Worm (Caenorhabditis elegans) whole organism, L1 larva: ENCODE measurements around the gene rrsr-1.

Experiments
- Y116A8C.19 ChIP-seq: sonication (generic microtip); optimal IDR thresholded peaks from 2 replicates; lab custom pipeline; 2016; ENCODE audit warnings: missing compliant biosample characterization, missing genetic modification characterization, borderline replicate concordance
- alr-1 ChIP-seq: fragments of 200-800 bp; sonication (Bioruptor generic); optimal IDR thresholded peaks from 2 replicates; lab custom pipeline; 2018; ENCODE audit warnings: borderline replicate concordance, mild to moderate bottlenecking, missing genetic modification characterization, missing compliant biosample characterization
- ceh-63 ChIP-seq: fragments of 200-800 bp; sonication (Bioruptor generic); optimal IDR thresholded peaks from 2 replicates; lab custom pipeline; 2018; ENCODE audit warnings: mild to moderate bottlenecking, missing genetic modification characterization, missing compliant biosample characterization
- dpl-1 ChIP-seq, 3 experiments: fragments of 150-350 bp in 2 of 3; sonication (generic microtip) in 1 of 3; optimal IDR thresholded peaks; 2 replicates each; lab custom pipeline; 2014 to 2017; ENCODE audit warnings: missing biosample characterization in 3 of 3, missing genetic modification characterization in 3 of 3, missing genetic modification reagents in 3 of 3
- dsc-1 ChIP-seq: sonication (generic microtip); optimal IDR thresholded peaks from 2 replicates; lab custom pipeline; 2016; ENCODE audit warnings: mild to moderate bottlenecking, missing genetic modification characterization, missing compliant biosample characterization
- elt-2 ChIP-seq: sonication (generic microtip); optimal IDR thresholded peaks from 2 replicates; lab custom pipeline; 2016; ENCODE audit warnings: missing genetic modification characterization, mild to moderate bottlenecking, inconsistent platforms, missing compliant biosample characterization, missing genetic modification reagents
- elt-3 ChIP-seq, 6 experiments: fragments of 150-350 bp in 1 of 6; sonication (generic microtip); optimal IDR thresholded peaks; 2 replicates each; lab custom pipeline; 2017 to 2018; ENCODE audit warnings: missing biosample characterization in 6 of 6, missing genetic modification characterization in 6 of 6, inconsistent platforms in 1 of 6
- fkh-10 ChIP-seq: sonication (generic microtip); optimal IDR thresholded peaks from 2 replicates; lab custom pipeline; 2017; ENCODE audit warnings: missing biosample characterization, missing genetic modification reagents, missing genetic modification characterization
- grh-1 ChIP-seq: fragments of 200-800 bp; sonication (Bioruptor generic); IDR thresholded peaks from 2 replicates; pipeline ENCODE4 v1.3.6; 2022; ENCODE audit warnings: missing genetic modification reagents, missing genetic modification characterization, missing compliant biosample characterization
- jun-1 ChIP-seq: fragments of 150-350 bp; optimal IDR thresholded peaks from 2 replicates; lab custom pipeline; 2014; ENCODE audit warnings: missing biosample characterization, missing genetic modification reagents, missing genetic modification characterization
- lin-15B ChIP-seq: fragments of 150-350 bp; sonication (generic microtip); optimal IDR thresholded peaks from 3 replicates; lab custom pipeline; 2014; ENCODE audit warnings: missing biosample characterization, missing genetic modification characterization
- lsy-2 ChIP-seq, 2 experiments: fragments of 150-350 bp; optimal IDR thresholded peaks; 2 replicates each; lab custom pipeline; 2014; ENCODE audit warnings: missing biosample characterization in 2 of 2, missing genetic modification characterization in 2 of 2
- mdl-1 ChIP-seq, 2 experiments: fragments of 150-350 bp; optimal IDR thresholded peaks; 2 replicates each; lab custom pipeline; 2014 to 2017; ENCODE audit warnings: missing biosample characterization in 2 of 2, missing genetic modification characterization in 2 of 2, inconsistent platforms in 1 of 2
- mef-2 ChIP-seq: fragments of 150-350 bp; optimal IDR thresholded peaks from 2 replicates; lab custom pipeline; 2014; ENCODE audit warnings: missing biosample characterization, missing genetic modification characterization
- nhr-11 ChIP-seq: fragments of 150-350 bp; optimal IDR thresholded peaks from 2 replicates; lab custom pipeline; 2014; ENCODE audit warnings: missing biosample characterization, missing genetic modification characterization
- nhr-20 ChIP-seq: sonication (generic microtip); optimal IDR thresholded peaks from 2 replicates; lab custom pipeline; 2016; ENCODE audit warnings: mild to moderate bottlenecking, missing genetic modification characterization, missing compliant biosample characterization
- nhr-28 ChIP-seq: fragments of 150-350 bp; optimal IDR thresholded peaks from 2 replicates; lab custom pipeline; 2014; ENCODE audit warnings: missing biosample characterization, missing genetic modification characterization
- nhr-71 ChIP-seq: sonication (generic microtip); optimal IDR thresholded peaks from 2 replicates; lab custom pipeline; 2016; ENCODE audit warnings: mild to moderate bottlenecking, missing genetic modification characterization, moderate library complexity, missing compliant biosample characterization
- nhr-76 ChIP-seq: sonication (generic microtip); optimal IDR thresholded peaks from 2 replicates; lab custom pipeline; 2017; ENCODE audit warnings: missing biosample characterization, missing genetic modification characterization
- nhr-77 ChIP-seq: fragments of 150-350 bp; optimal IDR thresholded peaks from 2 replicates; lab custom pipeline; 2014; ENCODE audit warnings: missing biosample characterization, missing genetic modification characterization
- nhr-85 ChIP-seq: sonication (generic microtip); peaks from one replicate; lab custom pipeline; 2016; ENCODE audit warnings: missing genetic modification characterization, inconsistent platforms, missing compliant biosample characterization
- nhr-90 ChIP-seq: sonication (generic microtip); optimal IDR thresholded peaks from 2 replicates; lab custom pipeline; 2016; ENCODE audit warnings: mild to moderate bottlenecking, missing genetic modification characterization, missing compliant biosample characterization; ENCODE audit not compliant: poor library complexity
- pag-3 ChIP-seq: sonication (generic microtip); optimal IDR thresholded peaks from 2 replicates; lab custom pipeline; 2017; ENCODE audit warnings: missing genetic modification characterization, mild to moderate bottlenecking, missing compliant biosample characterization, antibody characterized with exemption, borderline replicate concordance; ENCODE audit not compliant: insufficient read depth
- pax-3 ChIP-seq: fragments of 200-800 bp; sonication (Bioruptor generic); optimal IDR thresholded peaks from 2 replicates; lab custom pipeline; 2018; ENCODE audit warnings: mild to moderate bottlenecking, missing genetic modification characterization, moderate library complexity, missing compliant biosample characterization
- pqm-1 ChIP-seq: sonication (generic microtip); optimal IDR thresholded peaks from 3 replicates; lab custom pipeline; 2017; ENCODE audit warnings: missing biosample characterization, missing genetic modification characterization
- snpc-4 ChIP-seq: fragments of 150-350 bp; optimal IDR thresholded peaks from 2 replicates; lab custom pipeline; 2014; ENCODE audit warnings: missing biosample characterization, missing genetic modification characterization
- sox-4 ChIP-seq: sonication (generic microtip); optimal IDR thresholded peaks from 2 replicates; lab custom pipeline; 2016; ENCODE audit warnings: missing genetic modification characterization, missing compliant biosample characterization
- swsn-7 ChIP-seq: sonication (generic microtip); optimal IDR thresholded peaks from 2 replicates; lab custom pipeline; 2016; ENCODE audit warnings: missing genetic modification characterization, missing compliant biosample characterization
- tlp-1 ChIP-seq: fragments of 150-350 bp; optimal IDR thresholded peaks from 2 replicates; lab custom pipeline; 2014; ENCODE audit warnings: missing biosample characterization, missing genetic modification characterization
- unc-86 ChIP-seq: sonication (generic microtip); optimal IDR thresholded peaks from 2 replicates; lab custom pipeline; 2016; ENCODE audit warnings: missing genetic modification characterization, missing compliant biosample characterization
- unc-98 ChIP-seq: fragments of 200-800 bp; sonication (Bioruptor generic); IDR thresholded peaks from 2 replicates; pipeline ENCODE4 v1.3.6; 2022; ENCODE audit warnings: missing genetic modification characterization, missing compliant biosample characterization
- xbp-1 ChIP-seq: sonication (generic microtip); optimal IDR thresholded peaks from 2 replicates; lab custom pipeline; 2016; ENCODE audit warnings: missing genetic modification characterization, missing compliant biosample characterization
- zag-1 ChIP-seq: fragments of 150-350 bp; optimal IDR thresholded peaks from 2 replicates; lab custom pipeline; 2014; ENCODE audit warnings: missing biosample characterization, missing genetic modification characterization
- ztf-4 ChIP-seq: fragments of 150-350 bp; optimal IDR thresholded peaks from 2 replicates; lab custom pipeline; 2014; ENCODE audit warnings: missing biosample characterization, missing genetic modification characterization

The rrsr-1 gene

DNA sequence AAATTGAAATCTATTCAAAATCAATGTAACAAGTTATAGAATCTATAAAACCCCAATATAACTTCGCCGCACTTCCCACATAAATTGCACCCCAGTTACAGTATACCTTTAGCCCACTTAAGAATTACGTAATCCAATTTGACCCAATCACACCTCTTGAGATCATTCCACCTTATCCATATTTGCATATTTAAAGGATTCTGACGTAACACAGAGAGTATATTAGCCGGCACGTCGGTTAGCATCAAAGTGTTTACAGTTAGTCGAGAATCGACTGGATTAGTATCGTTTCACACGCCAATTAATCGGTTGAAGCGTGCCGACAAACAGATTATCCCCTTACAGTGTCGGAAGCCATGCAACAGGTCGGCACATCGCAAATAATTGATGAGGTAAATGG lies 8.8 kb upstream of the rrsr-1 start:
- no peak for TF ChIP-seq elt-3 (tag; optimal IDR thresholded peaks at IDR 0.05; lab: Kevin White, UChicago)
- TF ChIP-seq Y116A8C.19 (tag; lab: Kevin White, UChicago) = no peak
- TF ChIP-seq mdl-1 (tag; optimal IDR thresholded peaks at IDR 0.05; lab: Kevin White, UChicago) = no peak
- TF ChIP-seq nhr-77 (tag; lab: Kevin White, UChicago) = no peak
- TF ChIP-seq dpl-1 (GFP tag; optimal IDR thresholded peaks at IDR 0.05; lab: Kevin White, UChicago) = no peak
- no peak for TF ChIP-seq pag-3 (tag; lab: Kevin White, UChicago)
- TF ChIP-seq elt-2 (tag; lab: Kevin White, UChicago) = no peak
- TF ChIP-seq jun-1 (tag; lab: Kevin White, UChicago) = no peak
- no peak for TF ChIP-seq tlp-1 (tag; lab: Kevin White, UChicago)

DNA sequence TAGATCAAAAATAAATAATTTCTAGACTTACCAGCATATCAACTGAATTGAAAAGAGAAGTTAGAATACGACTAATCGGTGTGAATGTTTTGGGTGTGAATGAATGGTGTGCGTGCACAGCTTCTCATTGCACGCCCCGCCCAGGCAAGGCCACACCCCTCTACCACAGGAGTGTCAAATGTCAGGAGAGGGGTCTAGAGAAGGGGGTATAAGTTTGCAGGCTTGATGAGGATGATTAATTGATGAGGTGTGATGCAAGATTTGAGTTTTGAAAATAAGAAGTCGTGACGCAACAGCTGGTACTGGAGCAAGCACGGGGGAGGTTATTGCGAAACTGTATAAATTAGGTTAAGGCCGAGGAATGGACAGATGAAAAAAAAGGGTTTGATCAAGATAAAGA lies 7.5 kb upstream of the rrsr-1 start, which contains the start of gene egl-1:
Gene egl-1 (minus strand): TSS at position 101 of the 400 bp plus-strand sequence.
- TF ChIP-seq nhr-85 (tag; lab: Kevin White, UChicago) (no peak), nhr-90 (tag; lab: Kevin White, UChicago) (no peak), zag-1 (no peak), nhr-28 (no peak), snpc-4 (tag; lab: Kevin White, UChicago) (no peak), ceh-63 (no peak), swsn-7 (no peak), nhr-11 (tag; lab: Kevin White, UChicago) (no peak), lin-15B (tag; lab: Kevin White, UChicago) (no peak), fkh-10 (GFP tag; lab: Kevin White, UChicago) (no peak), nhr-71 (tag; lab: Kevin White, UChicago) (no peak), sox-4 (tag; lab: Kevin White, UChicago) (no peak), pag-3 (tag; lab: Kevin White, UChicago) (no peak), unc-98 (GFP tag; lab: Robert Waterston, UW) (no peak), mef-2 (tag; lab: Kevin White, UChicago) (no peak), alr-1 (tag; lab: Kevin White, UChicago) (no peak), grh-1 (GFP tag; lab: Robert Waterston, UW) (no peak)

- no peak for TF ChIP-seq alr-1 (tag; lab: Kevin White, UChicago)
- no peak for TF ChIP-seq ceh-63
- no peak for TF ChIP-seq lsy-2 (tag; optimal IDR thresholded peaks at IDR 0.05; lab: Kevin White, UChicago)
- no peak for TF ChIP-seq xbp-1 (tag; lab: Kevin White, UChicago)
- TF ChIP-seq pqm-1 (tag; lab: Kevin White, UChicago) = no peak
- no peak for TF ChIP-seq sox-4 (tag; lab: Kevin White, UChicago)
- TF ChIP-seq Y116A8C.19 (tag; lab: Kevin White, UChicago) = no peak
- no peak for TF ChIP-seq nhr-20 (tag; lab: Kevin White, UChicago)
- TF ChIP-seq ztf-4 (tag; lab: Kevin White, UChicago) = no peak
- TF ChIP-seq unc-86 = no peak
- TF ChIP-seq nhr-76 (tag; lab: Kevin White, UChicago) = no peak
Measured at ce11 chrV:14428865-14429264, 4.1 kb upstream of the rrsr-1 start, which contains the start of gene F23B12.1. Gene F23B12.1 (plus strand): TSS chrV:14429165.

- TF ChIP-seq mef-2 (tag; lab: Kevin White, UChicago) (no peak), dsc-1 (tag; lab: Kevin White, UChicago) (peak; percentile 96), sox-4 (tag; lab: Kevin White, UChicago) (peak; percentile 3), pax-3 (tag; lab: Kevin White, UChicago) (peak; percentile 77)
Measured at ce11 chrV:14427069-14427825, 2.4 kb upstream of the rrsr-1 start.
